Worm (Caenorhabditis elegans) whole organism, L3 larva: ENCODE results near the gene srsx-30.

Source experiments
- R02D3.7 ChIP-seq: fragments of 150-350 bp; optimal IDR thresholded peaks from 2 replicates; lab custom pipeline; 2014; ENCODE audit warnings: missing biosample characterization, missing genetic modification characterization
- ZK546.5 ChIP-seq: sonication (generic microtip); optimal IDR thresholded peaks from 2 replicates; lab custom pipeline; 2017; ENCODE audit warnings: missing biosample characterization, missing genetic modification characterization
- aly-2 ChIP-seq: fragments of 150-350 bp; optimal IDR thresholded peaks from 2 replicates; lab custom pipeline; 2014; ENCODE audit warnings: missing biosample characterization, missing genetic modification characterization
- ama-1 ChIP-seq: fragments of 150-350 bp; optimal IDR thresholded peaks from 2 replicates; lab custom pipeline; 2018
- ceh-16 ChIP-seq: sonication (generic microtip); optimal IDR thresholded peaks from 2 replicates; lab custom pipeline; 2017; ENCODE audit warnings: missing biosample characterization, missing genetic modification characterization
- ceh-28 ChIP-seq: fragments of 150-350 bp; optimal IDR thresholded peaks from 2 replicates; lab custom pipeline; 2014; ENCODE audit warnings: missing biosample characterization, missing genetic modification reagents, missing genetic modification characterization
- ceh-82 ChIP-seq: fragments of 150-350 bp; optimal IDR thresholded peaks from 2 replicates; lab custom pipeline; 2014; ENCODE audit warnings: missing biosample characterization, missing genetic modification characterization
- ceh-9 ChIP-seq: sonication (generic microtip); optimal IDR thresholded peaks from 2 replicates; lab custom pipeline; 2018; ENCODE audit warnings: missing biosample characterization, missing genetic modification characterization
- daf-12 ChIP-seq: fragments of 150-350 bp; optimal IDR thresholded peaks from 2 replicates; lab custom pipeline; 2014; ENCODE audit warnings: missing biosample characterization, missing genetic modification reagents, missing genetic modification characterization
- egl-27 ChIP-seq: sonication (generic microtip); optimal IDR thresholded peaks from 4 replicates; lab custom pipeline; 2017; ENCODE audit warnings: missing biosample characterization, missing genetic modification reagents, missing genetic modification characterization
- egl-5 ChIP-seq: fragments of 150-350 bp; optimal IDR thresholded peaks from 2 replicates; lab custom pipeline; 2017; ENCODE audit warnings: missing biosample characterization, missing genetic modification reagents, missing genetic modification characterization, inconsistent platforms
- elt-1 ChIP-seq: fragments of 150-350 bp; optimal IDR thresholded peaks from 2 replicates; lab custom pipeline; 2014; ENCODE audit warnings: missing biosample characterization, missing genetic modification characterization
- elt-2 ChIP-seq: sonication (generic microtip); optimal IDR thresholded peaks from 2 replicates; lab custom pipeline; 2016; ENCODE audit warnings: missing genetic modification reagents, mild to moderate bottlenecking, missing genetic modification characterization, missing compliant biosample characterization
- elt-3 ChIP-seq, 3 experiments: fragments of 150-350 bp in 1 of 3; sonication (generic microtip) in 2 of 3; optimal IDR thresholded peaks; 2 replicates in 2 of 3; 4 replicates in 1 of 3; lab custom pipeline; 2014 to 2017; ENCODE audit warnings: missing biosample characterization in 3 of 3, missing genetic modification characterization in 3 of 3
- eor-1 ChIP-seq, 2 experiments: fragments of 150-350 bp; optimal IDR thresholded peaks; 2 replicates each; lab custom pipeline; 2014 to 2018; ENCODE audit warnings: missing biosample characterization in 2 of 2, missing genetic modification characterization in 2 of 2
- fkh-10 ChIP-seq: sonication (generic microtip); optimal IDR thresholded peaks from 2 replicates; lab custom pipeline; 2017; ENCODE audit warnings: missing biosample characterization, missing genetic modification reagents, missing genetic modification characterization
- fkh-2 ChIP-seq: fragments of 150-350 bp; optimal IDR thresholded peaks from 2 replicates; lab custom pipeline; 2014; ENCODE audit warnings: missing biosample characterization, missing genetic modification reagents, missing genetic modification characterization
- fos-1 ChIP-seq: fragments of 150-350 bp; optimal IDR thresholded peaks from 2 replicates; lab custom pipeline; 2014; ENCODE audit warnings: missing biosample characterization, missing genetic modification characterization
- hmg-11 ChIP-seq: sonication (generic microtip); optimal IDR thresholded peaks from 2 replicates; lab custom pipeline; 2016; ENCODE audit warnings: missing genetic modification characterization, missing compliant biosample characterization
- jun-1 ChIP-seq: fragments of 150-350 bp; optimal IDR thresholded peaks from 2 replicates; lab custom pipeline; 2014; ENCODE audit warnings: missing biosample characterization, missing genetic modification reagents, missing genetic modification characterization
- lin-15B ChIP-seq: fragments of 150-350 bp; optimal IDR thresholded peaks from 2 replicates; lab custom pipeline; 2014; ENCODE audit warnings: missing biosample characterization, missing genetic modification characterization
- lin-39 ChIP-seq: fragments of 150-350 bp; optimal IDR thresholded peaks from 2 replicates; lab custom pipeline; 2018; ENCODE audit warnings: missing biosample characterization, missing genetic modification reagents, missing genetic modification characterization
- lsy-12 ChIP-seq: sonication (generic microtip); optimal IDR thresholded peaks from 2 replicates; lab custom pipeline; 2016; ENCODE audit warnings: mild to moderate bottlenecking, missing genetic modification characterization, missing compliant biosample characterization
- mdl-1 ChIP-seq: fragments of 150-350 bp; optimal IDR thresholded peaks from 2 replicates; lab custom pipeline; 2014; ENCODE audit warnings: missing biosample characterization, missing genetic modification characterization
- mml-1 ChIP-seq: fragments of 150-350 bp; sonication (generic microtip); optimal IDR thresholded peaks from 3 replicates; lab custom pipeline; 2014; ENCODE audit warnings: missing biosample characterization, missing genetic modification characterization
- nfya-1 ChIP-seq: sonication (generic microtip); optimal IDR thresholded peaks from 2 replicates; lab custom pipeline; 2017; ENCODE audit warnings: missing genetic modification characterization, mild to moderate bottlenecking, missing compliant biosample characterization, antibody characterized with exemption, moderate library complexity; ENCODE audit not compliant: insufficient read depth
- nhr-11 ChIP-seq: fragments of 150-350 bp; optimal IDR thresholded peaks from 2 replicates; lab custom pipeline; 2014; ENCODE audit warnings: missing biosample characterization, missing genetic modification characterization
- nhr-12 ChIP-seq: fragments of 150-350 bp; optimal IDR thresholded peaks from 2 replicates; lab custom pipeline; 2014; ENCODE audit warnings: missing biosample characterization, missing genetic modification characterization
- nhr-23 ChIP-seq: fragments of 150-350 bp; optimal IDR thresholded peaks from 2 replicates; lab custom pipeline; 2014; ENCODE audit warnings: missing biosample characterization, missing genetic modification reagents, missing genetic modification characterization
- nhr-237 ChIP-seq: fragments of 150-350 bp; optimal IDR thresholded peaks from 2 replicates; lab custom pipeline; 2014; ENCODE audit warnings: missing biosample characterization, missing genetic modification characterization
- nhr-25 ChIP-seq: sonication (generic microtip); optimal IDR thresholded peaks from 2 replicates; lab custom pipeline; 2017; ENCODE audit warnings: missing biosample characterization, missing genetic modification characterization
- nhr-28 ChIP-seq: fragments of 150-350 bp; optimal IDR thresholded peaks from 2 replicates; lab custom pipeline; 2014; ENCODE audit warnings: missing biosample characterization, missing genetic modification characterization
- nhr-43 ChIP-seq: sonication (generic microtip); optimal IDR thresholded peaks from 2 replicates; lab custom pipeline; 2016; ENCODE audit warnings: mild to moderate bottlenecking, missing genetic modification characterization, missing compliant biosample characterization; ENCODE audit not compliant: poor library complexity, severe bottlenecking
- nhr-67 ChIP-seq: fragments of 150-350 bp; optimal IDR thresholded peaks from 2 replicates; lab custom pipeline; 2014; ENCODE audit warnings: missing biosample characterization, missing genetic modification characterization
- nhr-76 ChIP-seq: fragments of 150-350 bp; sonication (generic microtip); optimal IDR thresholded peaks from 5 replicates; lab custom pipeline; 2014; ENCODE audit warnings: missing biosample characterization, missing genetic modification characterization
- nhr-77 ChIP-seq: fragments of 150-350 bp; optimal IDR thresholded peaks from 2 replicates; lab custom pipeline; 2014; ENCODE audit warnings: missing biosample characterization, missing genetic modification characterization
- pha-4 ChIP-seq: fragments of 150-350 bp; optimal IDR thresholded peaks from 2 replicates; lab custom pipeline; 2014; ENCODE audit warnings: missing biosample characterization, missing genetic modification reagents, missing genetic modification characterization
- pqm-1 ChIP-seq: fragments of 150-350 bp; optimal IDR thresholded peaks from 2 replicates; lab custom pipeline; 2017; ENCODE audit warnings: missing biosample characterization, missing genetic modification characterization, inconsistent platforms
- sea-2 ChIP-seq: fragments of 150-350 bp; sonication (generic microtip); optimal IDR thresholded peaks from 4 replicates; lab custom pipeline; 2014; ENCODE audit warnings: missing biosample characterization, missing genetic modification reagents, missing genetic modification characterization
- skn-1 ChIP-seq: fragments of 150-350 bp; optimal IDR thresholded peaks from 2 replicates; lab custom pipeline; 2014; ENCODE audit warnings: missing biosample characterization, missing genetic modification characterization
- snpc-4 ChIP-seq: fragments of 150-350 bp; optimal IDR thresholded peaks from 2 replicates; lab custom pipeline; 2014; ENCODE audit warnings: missing biosample characterization, missing genetic modification characterization
- tbx-2 ChIP-seq: sonication (generic microtip); optimal IDR thresholded peaks from 2 replicates; lab custom pipeline; 2016; ENCODE audit warnings: mild to moderate bottlenecking, missing genetic modification characterization, missing compliant biosample characterization
- unc-39 ChIP-seq: sonication (generic microtip); optimal IDR thresholded peaks from 4 replicates; lab custom pipeline; 2017; ENCODE audit warnings: missing biosample characterization, missing genetic modification characterization
- unc-62 ChIP-seq: fragments of 150-350 bp; sonication (generic microtip); optimal IDR thresholded peaks from 4 replicates; lab custom pipeline; 2014; ENCODE audit warnings: missing biosample characterization, missing genetic modification reagents, missing genetic modification characterization
- zag-1 ChIP-seq: fragments of 150-350 bp; optimal IDR thresholded peaks from 2 replicates; lab custom pipeline; 2014; ENCODE audit warnings: missing biosample characterization, missing genetic modification characterization
- ztf-11 ChIP-seq: fragments of 150-350 bp; optimal IDR thresholded peaks from 2 replicates; lab custom pipeline; 2014; ENCODE audit warnings: missing biosample characterization, missing genetic modification characterization
- ztf-4 ChIP-seq: fragments of 150-350 bp; optimal IDR thresholded peaks from 2 replicates; lab custom pipeline; 2014; ENCODE audit warnings: missing biosample characterization, missing genetic modification characterization

Gene srsx-30

ce11 chrV:10178166-10178565 is 19.5 kb downstream of the srsx-30 start:
- no peak for TF ChIP-seq R02D3.7
- no peak for TF ChIP-seq tbx-2 (tag; lab: Kevin White, UChicago)
- no peak for TF ChIP-seq nhr-77 (tag; lab: Kevin White, UChicago)
- peak; percentile 42 for TF ChIP-seq nhr-23 (tag; lab: Kevin White, UChicago)
- TF ChIP-seq mdl-1, result no peak
- no peak for TF ChIP-seq fkh-10 (GFP tag; lab: Kevin White, UChicago)
- no peak for TF ChIP-seq nhr-12 (tag; lab: Kevin White, UChicago)
- no peak for TF ChIP-seq hmg-11 (tag; lab: Kevin White, UChicago)
- peak; percentile 10 for TF ChIP-seq jun-1 (tag; lab: Kevin White, UChicago)
- TF ChIP-seq ztf-11 (tag; lab: Kevin White, UChicago), result no peak
- TF ChIP-seq elt-2, result peak; percentile 14
- peak; percentile 72 for TF ChIP-seq lin-15B (tag; lab: Kevin White, UChicago)
- no peak for TF ChIP-seq nhr-28 (tag; lab: Kevin White, UChicago)
- TF ChIP-seq nfya-1 (tag; lab: Kevin White, UChicago), result peak; percentile 45
- no peak for TF ChIP-seq ama-1 (lab: Kevin White, UChicago)
- no peak for TF ChIP-seq nhr-76 (tag; lab: Kevin White, UChicago)
- no peak for TF ChIP-seq lsy-12 (tag; lab: Kevin White, UChicago)
- no peak for TF ChIP-seq ceh-82 (tag; lab: Kevin White, UChicago)
- TF ChIP-seq nhr-25 (tag; lab: Kevin White, UChicago), result peak; percentile 85
- TF ChIP-seq unc-39 (tag; lab: Kevin White, UChicago), result no peak
- peak; percentile 66 for TF ChIP-seq nhr-43 (tag; lab: Kevin White, UChicago)
- TF ChIP-seq ZK546.5 (tag; lab: Kevin White, UChicago), result no peak
- no peak for TF ChIP-seq egl-27
- TF ChIP-seq elt-1, result no peak
- no peak for TF ChIP-seq mml-1 (tag; lab: Kevin White, UChicago)
- peak; percentile 45 for TF ChIP-seq snpc-4
- no peak for TF ChIP-seq lin-39 (tag; lab: Kevin White, UChicago)
- no peak for TF ChIP-seq eor-1 (tag; optimal IDR thresholded peaks at IDR 0.05; lab: Kevin White, UChicago)
- no peak for TF ChIP-seq nhr-67 (tag; lab: Kevin White, UChicago)
- TF ChIP-seq unc-62 (GFP tag; lab: Kevin White, UChicago), result no peak
- no peak for TF ChIP-seq zag-1 (tag; lab: Kevin White, UChicago)
- TF ChIP-seq pqm-1 (tag; lab: Kevin White, UChicago), result peak; percentile 9
- no peak for TF ChIP-seq ceh-9 (tag; lab: Kevin White, UChicago)
- TF ChIP-seq skn-1 (tag; lab: Kevin White, UChicago), result peak; percentile 69
- TF ChIP-seq egl-5 (tag; lab: Kevin White, UChicago), result no peak
- TF ChIP-seq ztf-4 (tag; lab: Kevin White, UChicago), result no peak
- no peak for TF ChIP-seq elt-3 (tag; optimal IDR thresholded peaks at IDR 0.05; lab: Kevin White, UChicago)
- TF ChIP-seq daf-12 (tag; lab: Kevin White, UChicago), result no peak
- TF ChIP-seq pha-4 (tag; lab: Kevin White, UChicago), result peak; percentile 73
- TF ChIP-seq sea-2 (GFP tag; lab: Kevin White, UChicago), result no peak
- TF ChIP-seq fkh-2, result no peak
- TF ChIP-seq nhr-11 (tag; lab: Kevin White, UChicago), result no peak
- TF ChIP-seq nhr-237 (tag; lab: Kevin White, UChicago), result no peak
- TF ChIP-seq ceh-28 (tag; lab: Kevin White, UChicago), result no peak
- no peak for TF ChIP-seq aly-2 (tag; lab: Kevin White, UChicago)
- no peak for TF ChIP-seq ceh-16
- no peak for TF ChIP-seq fos-1 (tag; lab: Kevin White, UChicago)
- TF ChIP-seq, all 47 proteins: peak for 11
